Fruit fly (Drosophila melanogaster) Kc167 (cell line): ENCODE results near the gene CG4461.

Experiments
- Myc ChIP-seq: fragments of >200 bp; optimal IDR thresholded peaks from 2 replicates; lab custom pipeline; 2017; ENCODE audit warnings: missing external identifiers
- psq ChIP-seq: fragments of >200 bp; optimal IDR thresholded peaks from 2 replicates; lab custom pipeline; 2017; ENCODE audit warnings: missing external identifiers

dm6 chr3L:9391340-9391980 is 16.2 kb downstream of the CG4461 start:
- TF ChIP-seq psq (lab: Kevin White, UChicago) (no peak), Myc (no peak)
